Worm (Caenorhabditis elegans) whole organism, early embryonic: ENCODE measurements around the gene F25H8.2.

ENCODE experiments used
- B0310.2 ChIP-seq: sonication (generic microtip); optimal IDR thresholded peaks from 2 replicates; lab custom pipeline; 2016; ENCODE audit warnings: mild to moderate bottlenecking, missing genetic modification characterization, missing compliant biosample characterization
- F13C5.2 ChIP-seq: sonication (generic microtip); optimal IDR thresholded peaks from 2 replicates; lab custom pipeline; 2017; ENCODE audit warnings: mild to moderate bottlenecking, missing genetic modification characterization, inconsistent platforms, missing compliant biosample characterization
- aly-1 ChIP-seq: sonication (generic microtip); optimal IDR thresholded peaks from 2 replicates; lab custom pipeline; 2016; ENCODE audit warnings: missing genetic modification characterization, missing compliant biosample characterization
- ama-1 ChIP-seq: fragments of 150-350 bp; optimal IDR thresholded peaks from 2 replicates; lab custom pipeline; 2014
- ceh-13 ChIP-seq: fragments of 200-800 bp; sonication (Bioruptor generic); optimal IDR thresholded peaks from 2 replicates; lab custom pipeline; 2018; ENCODE audit warnings: mild to moderate bottlenecking, missing genetic modification characterization, missing compliant biosample characterization
- ceh-36 ChIP-seq: sonication (generic microtip); optimal IDR thresholded peaks from 2 replicates; lab custom pipeline; 2016; ENCODE audit warnings: missing genetic modification characterization, inconsistent platforms, missing compliant biosample characterization
- ets-7 ChIP-seq: sonication (generic microtip); optimal IDR thresholded peaks from 2 replicates; lab custom pipeline; 2016; ENCODE audit warnings: missing genotype, missing genetic modification characterization, missing compliant biosample characterization
- flt-1 ChIP-seq: fragments of 200-800 bp; sonication (Bioruptor generic); IDR thresholded peaks from 2 replicates; pipeline ENCODE4 v1.3.6; 2022; ENCODE audit warnings: missing genetic modification characterization, missing compliant biosample characterization
- hmbx-1 ChIP-seq: sonication (generic microtip); optimal IDR thresholded peaks from 2 replicates; lab custom pipeline; 2016; ENCODE audit warnings: mild to moderate bottlenecking, missing genetic modification characterization, missing compliant biosample characterization
- hmg-4 ChIP-seq: fragments of 200-800 bp; sonication (Bioruptor generic); optimal IDR thresholded peaks from 2 replicates; lab custom pipeline; 2018; ENCODE audit warnings: mild to moderate bottlenecking, missing genetic modification characterization, missing compliant biosample characterization
- hnd-1 ChIP-seq: sonication (generic microtip); optimal IDR thresholded peaks from 2 replicates; lab custom pipeline; 2016; ENCODE audit warnings: missing genetic modification characterization, missing compliant biosample characterization
- pes-1 ChIP-seq: fragments of 200-800 bp; sonication (Bioruptor generic); IDR thresholded peaks from 2 replicates; pipeline ENCODE4 v1.3.6; 2022; ENCODE audit warnings: missing genetic modification reagents, missing genetic modification characterization, missing compliant biosample characterization
- scrt-1 ChIP-seq: fragments of 200-800 bp; sonication (Bioruptor generic); IDR thresholded peaks from 2 replicates; pipeline ENCODE4 v1.3.6; 2022; ENCODE audit warnings: missing genetic modification characterization, missing compliant biosample characterization
- sea-1 ChIP-seq: fragments of 200-800 bp; sonication (Bioruptor generic); conservative IDR thresholded peaks from 2 replicates; pipeline ENCODE4 v1.3.6; 2022; ENCODE audit warnings: missing genetic modification characterization, missing compliant biosample characterization
- tbx-11 ChIP-seq: fragments of 200-800 bp; sonication (Bioruptor generic); IDR thresholded peaks from 2 replicates; pipeline ENCODE4 v1.3.6; 2022; ENCODE audit warnings: missing genetic modification characterization, missing compliant biosample characterization
- tbx-37 ChIP-seq: fragments of 200-800 bp; sonication (Bioruptor generic); conservative IDR thresholded peaks from 2 replicates; pipeline ENCODE4 v1.3.6; 2022; ENCODE audit warnings: missing genetic modification reagents, missing genetic modification characterization, missing compliant biosample characterization
- tra-4 ChIP-seq: sonication (generic microtip); optimal IDR thresholded peaks from 2 replicates; lab custom pipeline; 2017; ENCODE audit warnings: missing genetic modification characterization, missing compliant biosample characterization

The F25H8.2 gene

DNA sequence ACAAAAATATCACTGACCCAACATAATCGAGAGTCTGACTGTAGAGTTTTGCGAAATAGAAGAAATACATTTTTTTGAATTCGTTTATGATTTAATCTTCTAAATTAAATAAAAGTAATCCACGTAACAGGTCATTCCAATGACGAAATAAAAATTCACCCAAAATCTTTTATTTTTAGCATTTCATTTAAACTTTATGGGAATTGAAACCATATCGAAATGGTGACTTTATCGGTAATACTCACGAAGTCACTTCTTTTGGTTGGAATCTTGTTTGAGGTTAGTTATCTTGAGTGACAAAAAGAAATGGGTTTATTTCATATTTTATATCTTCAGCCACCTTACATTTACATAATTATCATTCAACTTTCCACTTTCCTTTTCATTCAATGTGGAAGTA, 40.6 kb downstream of the F25H8.2 start, which contains the start of the genes C47E12.12 and C47E12.10:
C47E12.12 (minus strand) TSS at position 101 of the 400 bp plus-strand sequence.
C47E12.10 (plus strand) TSS at position 172 of the 400 bp plus-strand sequence.
- no peak for TF ChIP-seq F13C5.2 (tag; lab: Kevin White, UChicago)
- no peak for TF ChIP-seq B0310.2 (tag; lab: Kevin White, UChicago)
- no peak for TF ChIP-seq tbx-11 (GFP tag; lab: Robert Waterston, UW)
- TF ChIP-seq tbx-37 (GFP tag; lab: Robert Waterston, UW) = no peak
- TF ChIP-seq ets-7 (tag; lab: Kevin White, UChicago) = no peak
- TF ChIP-seq ceh-36 = no peak

DNA sequence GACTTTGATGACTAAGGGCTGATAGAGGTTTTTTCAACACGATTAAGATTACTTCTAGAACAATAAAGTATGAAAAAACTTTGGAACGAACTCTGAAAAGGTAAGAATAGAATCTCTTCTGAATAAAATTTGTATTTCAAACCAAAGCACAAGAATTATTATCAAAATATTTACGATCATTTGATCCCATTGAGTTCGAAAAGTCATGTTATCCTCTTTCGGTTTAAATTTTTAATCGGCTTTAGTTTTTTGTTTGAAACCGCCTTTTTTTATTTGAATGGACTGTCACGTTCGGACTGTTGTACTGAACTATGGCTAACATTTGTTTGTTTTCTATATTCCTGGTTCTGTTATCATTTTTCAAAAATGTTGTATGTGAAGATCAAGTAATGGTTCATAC, 42.4 kb downstream of the F25H8.2 start, which contains the start of gene C47E12.9:
C47E12.9 (plus strand) TSS at position 301 of the 400 bp plus-strand sequence.
- TF ChIP-seq hnd-1 (tag; lab: Kevin White, UChicago) = no peak
- TF ChIP-seq tbx-37 (GFP tag; lab: Robert Waterston, UW) = no peak
- TF ChIP-seq tra-4 (tag; lab: Kevin White, UChicago) = no peak
- no peak for TF ChIP-seq sea-1
- no peak for TF ChIP-seq aly-1 (tag; lab: Kevin White, UChicago)
- TF ChIP-seq flt-1 (GFP tag; lab: Robert Waterston, UW) = no peak
- no peak for TF ChIP-seq scrt-1 (GFP tag; lab: Robert Waterston, UW)
- no peak for TF ChIP-seq ceh-13 (GFP tag; lab: Kevin White, UChicago)
- no peak for TF ChIP-seq ceh-36
- TF ChIP-seq hmg-4 (GFP tag; lab: Kevin White, UChicago) = no peak
- no peak for TF ChIP-seq F13C5.2 (tag; lab: Kevin White, UChicago)
- TF ChIP-seq ama-1 = no peak
- no peak for TF ChIP-seq hmbx-1 (tag; lab: Kevin White, UChicago)
- no peak for TF ChIP-seq pes-1 (GFP tag; lab: Robert Waterston, UW)

DNA sequence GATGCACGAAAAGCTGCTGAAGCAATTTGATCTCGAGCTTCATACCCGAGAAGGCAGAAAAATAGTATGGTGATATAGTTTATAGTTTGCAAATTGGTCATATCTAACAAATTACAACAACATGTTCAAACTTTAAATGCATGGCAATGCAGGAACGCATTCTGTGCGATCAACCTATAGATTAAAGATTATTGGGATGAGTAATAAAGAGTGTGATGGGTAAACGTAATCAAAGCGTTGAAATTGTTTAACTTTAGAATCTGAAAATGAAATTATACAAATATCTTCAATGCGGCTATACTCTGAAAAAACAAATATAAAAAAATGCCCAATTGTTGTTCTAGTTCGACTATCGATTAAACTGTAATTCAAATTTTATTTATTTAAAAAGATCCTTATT, 44.2 kb downstream of the F25H8.2 start, which contains the start of gene C47E12.14:
C47E12.14 (minus strand) TSS at position 101 of the 400 bp plus-strand sequence.
- TF ChIP-seq tbx-11 (GFP tag; lab: Robert Waterston, UW) = no peak
- no peak for TF ChIP-seq ceh-13 (GFP tag; lab: Kevin White, UChicago)
- no peak for TF ChIP-seq hmg-4 (GFP tag; lab: Kevin White, UChicago)
- no peak for TF ChIP-seq ets-7 (tag; lab: Kevin White, UChicago)
- no peak for TF ChIP-seq hnd-1 (tag; lab: Kevin White, UChicago)

DNA sequence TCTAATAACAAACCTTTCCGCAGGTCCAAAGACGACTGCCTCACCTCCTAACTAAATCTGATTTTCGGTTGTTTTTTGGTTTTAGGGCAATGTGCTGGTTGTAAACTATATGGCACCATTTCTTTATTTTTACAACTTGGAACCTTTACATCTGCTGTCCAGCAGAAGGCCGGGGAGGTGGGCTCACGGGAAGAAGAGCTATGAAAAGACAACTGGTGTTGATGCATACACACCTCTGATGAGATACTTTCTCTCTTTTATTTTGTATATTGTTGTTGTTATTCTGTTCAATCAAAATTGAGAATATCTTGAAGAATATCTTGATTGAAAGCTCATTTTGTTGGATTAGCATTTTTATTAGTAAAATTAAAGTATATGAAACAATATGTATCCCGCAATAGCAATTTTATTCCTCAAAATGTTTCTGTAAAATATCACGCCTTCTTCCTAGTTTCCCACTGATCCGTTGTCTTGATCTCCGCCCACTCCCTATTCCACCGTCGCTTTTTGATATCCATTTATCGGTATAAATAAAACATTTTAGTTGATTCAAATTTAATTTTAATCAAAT, 45.7 kb downstream of the F25H8.2 start, which contains the start of gene dhp-2:
dhp-2 (plus strand) TSS at position 521 of the 571 bp plus-strand sequence.
- no peak for TF ChIP-seq ama-1
- TF ChIP-seq aly-1 (tag; lab: Kevin White, UChicago) = no peak
- no peak for TF ChIP-seq ceh-36
- no peak for TF ChIP-seq hmg-4 (GFP tag; lab: Kevin White, UChicago)
- no peak for TF ChIP-seq sea-1
- TF ChIP-seq ets-7 (tag; lab: Kevin White, UChicago) = no peak
- TF ChIP-seq pes-1 (GFP tag; lab: Robert Waterston, UW) = no peak
- TF ChIP-seq scrt-1 (GFP tag; lab: Robert Waterston, UW) = no peak
- no peak for TF ChIP-seq tbx-11 (GFP tag; lab: Robert Waterston, UW)
- no peak for TF ChIP-seq hnd-1 (tag; lab: Kevin White, UChicago)

DNA sequence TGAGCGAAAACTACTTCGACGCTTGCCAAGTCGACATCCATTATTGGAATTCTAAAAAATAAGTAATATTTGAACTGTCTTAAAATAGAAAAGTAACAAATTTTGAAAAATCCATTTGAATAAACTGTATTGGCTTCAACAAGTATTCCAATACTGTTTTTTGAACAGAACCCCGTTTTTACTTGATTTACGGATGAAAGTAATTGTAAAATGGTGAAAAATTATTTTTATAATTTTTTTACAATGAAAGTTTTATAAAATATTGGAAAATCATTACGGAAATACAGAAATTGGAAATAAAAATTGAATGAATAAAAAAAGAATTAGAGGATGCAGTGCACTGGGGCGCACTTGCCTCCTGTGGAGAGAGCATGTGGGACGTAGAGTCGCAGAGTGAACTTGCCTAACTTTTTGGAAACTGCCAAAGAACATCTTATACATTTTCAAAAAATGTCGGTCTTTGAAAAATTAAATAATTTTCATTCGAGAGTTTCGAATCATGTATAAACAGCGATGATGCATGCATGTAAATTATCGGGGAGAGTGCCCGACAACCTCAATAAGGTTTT, 50.3 kb downstream of the F25H8.2 start, which contains the start of gene rrp-1:
rrp-1 (minus strand) TSS at position 51 of the 569 bp plus-strand sequence.
- no peak for TF ChIP-seq hnd-1 (tag; lab: Kevin White, UChicago)
- no peak for TF ChIP-seq scrt-1 (GFP tag; lab: Robert Waterston, UW)
- no peak for TF ChIP-seq hmbx-1 (tag; lab: Kevin White, UChicago)
- TF ChIP-seq tra-4 (tag; lab: Kevin White, UChicago) = no peak
- TF ChIP-seq ceh-13 (GFP tag; lab: Kevin White, UChicago) = no peak

DNA sequence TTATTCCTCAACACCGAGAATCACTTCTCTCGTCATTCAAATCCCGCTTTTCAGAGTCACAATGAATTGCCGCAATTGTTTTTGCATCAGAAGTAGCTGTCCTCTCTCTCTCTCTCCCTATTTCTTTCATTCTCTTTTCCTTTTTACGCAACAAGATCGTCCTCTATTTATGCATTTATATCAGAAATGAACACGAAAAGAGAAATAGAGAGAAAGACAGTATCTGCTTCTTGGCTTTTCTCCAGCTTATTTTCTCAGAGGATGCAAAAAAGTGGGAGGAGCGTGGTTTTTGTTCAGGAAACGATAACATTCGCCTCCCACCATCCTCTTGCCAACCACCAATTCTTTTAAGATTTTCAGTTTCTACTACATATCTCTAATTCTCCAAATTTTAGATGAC, 50.9 kb downstream of the F25H8.2 start, which contains the start of gene mam-2:
mam-2 (plus strand) TSS at position 301 of the 400 bp plus-strand sequence.
- TF ChIP-seq aly-1 (tag; lab: Kevin White, UChicago) (no peak), B0310.2 (tag; lab: Kevin White, UChicago) (no peak), sea-1 (no peak)
